Worm (Caenorhabditis elegans) whole organism, early embryonic: ENCODE results near the gene memo-1.

Source experiments
- aly-1 ChIP-seq: sonication (generic microtip); optimal IDR thresholded peaks from 2 replicates; lab custom pipeline; 2016; ENCODE audit warnings: missing genetic modification characterization, missing compliant biosample characterization
- ama-1 ChIP-seq: fragments of 150-350 bp; optimal IDR thresholded peaks from 2 replicates; lab custom pipeline; 2014
- ceh-36 ChIP-seq: sonication (generic microtip); optimal IDR thresholded peaks from 2 replicates; lab custom pipeline; 2016; ENCODE audit warnings: missing genetic modification characterization, inconsistent platforms, missing compliant biosample characterization
- ets-7 ChIP-seq: sonication (generic microtip); optimal IDR thresholded peaks from 2 replicates; lab custom pipeline; 2016; ENCODE audit warnings: missing genotype, missing genetic modification characterization, missing compliant biosample characterization
- flt-1 ChIP-seq: fragments of 200-800 bp; sonication (Bioruptor generic); IDR thresholded peaks from 2 replicates; pipeline ENCODE4 v1.3.6; 2022; ENCODE audit warnings: missing genetic modification characterization, missing compliant biosample characterization
- hmbx-1 ChIP-seq: sonication (generic microtip); optimal IDR thresholded peaks from 2 replicates; lab custom pipeline; 2016; ENCODE audit warnings: mild to moderate bottlenecking, missing genetic modification characterization, missing compliant biosample characterization
- hnd-1 ChIP-seq: sonication (generic microtip); optimal IDR thresholded peaks from 2 replicates; lab custom pipeline; 2016; ENCODE audit warnings: missing genetic modification characterization, missing compliant biosample characterization
- pes-1 ChIP-seq: fragments of 200-800 bp; sonication (Bioruptor generic); IDR thresholded peaks from 2 replicates; pipeline ENCODE4 v1.3.6; 2022; ENCODE audit warnings: missing genetic modification reagents, missing genetic modification characterization, missing compliant biosample characterization
- scrt-1 ChIP-seq: fragments of 200-800 bp; sonication (Bioruptor generic); IDR thresholded peaks from 2 replicates; pipeline ENCODE4 v1.3.6; 2022; ENCODE audit warnings: missing genetic modification characterization, missing compliant biosample characterization
- tbx-11 ChIP-seq: fragments of 200-800 bp; sonication (Bioruptor generic); IDR thresholded peaks from 2 replicates; pipeline ENCODE4 v1.3.6; 2022; ENCODE audit warnings: missing genetic modification characterization, missing compliant biosample characterization
- tbx-37 ChIP-seq: fragments of 200-800 bp; sonication (Bioruptor generic); conservative IDR thresholded peaks from 2 replicates; pipeline ENCODE4 v1.3.6; 2022; ENCODE audit warnings: missing genetic modification reagents, missing genetic modification characterization, missing compliant biosample characterization

- TF ChIP-seq hnd-1 (tag; lab: Kevin White, UChicago) (no peak), ets-7 (tag; lab: Kevin White, UChicago) (no peak), flt-1 (GFP tag; lab: Robert Waterston, UW) (no peak), ama-1 (lab: Kevin White, UChicago) (no peak), tbx-11 (GFP tag; lab: Robert Waterston, UW) (no peak), tbx-37 (no peak), scrt-1 (GFP tag; lab: Robert Waterston, UW) (no peak), hmbx-1 (no peak), aly-1 (tag; lab: Kevin White, UChicago) (no peak), ceh-36 (tag; lab: Kevin White, UChicago) (no peak), pes-1 (GFP tag; lab: Robert Waterston, UW) (no peak)
Observed at ce11 chrV:7847170-7847569, at the start of gene memo-1.
